Worm (Caenorhabditis elegans) whole organism, mixed stage, embryonic: Measurements from ENCODE around the gene nsun-1.

Source experiments
- M03D4.4 ChIP-seq: sonication (generic microtip); optimal IDR thresholded peaks from 2 replicates; lab custom pipeline; 2017; ENCODE audit warnings: mild to moderate bottlenecking, missing genetic modification characterization, missing compliant biosample characterization
- elt-3 ChIP-seq: fragments of 150-350 bp; optimal IDR thresholded peaks from 2 replicates; lab custom pipeline; 2014; ENCODE audit warnings: missing biosample characterization, missing genetic modification characterization
- lsy-2 ChIP-seq: fragments of 150-350 bp; optimal IDR thresholded peaks from 2 replicates; lab custom pipeline; 2014; ENCODE audit warnings: missing biosample characterization, missing genetic modification characterization
- nhr-28 ChIP-seq: fragments of 150-350 bp; optimal IDR thresholded peaks from 2 replicates; lab custom pipeline; 2014; ENCODE audit warnings: missing biosample characterization, missing genetic modification characterization
- unc-120 ChIP-seq: sonication (generic microtip); optimal IDR thresholded peaks from 2 replicates; lab custom pipeline; 2017; ENCODE audit warnings: missing genetic modification characterization, missing compliant biosample characterization; ENCODE audit not compliant: poor library complexity, severe bottlenecking
- unc-39 ChIP-seq: fragments of 150-350 bp; optimal IDR thresholded peaks from 2 replicates; lab custom pipeline; 2014; ENCODE audit warnings: missing biosample characterization, missing genetic modification characterization
- zip-8 ChIP-seq: fragments of 150-350 bp; optimal IDR thresholded peaks from 2 replicates; lab custom pipeline; 2014; ENCODE audit warnings: missing biosample characterization, missing genetic modification characterization
- ztf-11 ChIP-seq: fragments of 150-350 bp; optimal IDR thresholded peaks from 2 replicates; lab custom pipeline; 2014; ENCODE audit warnings: missing biosample characterization, missing genetic modification characterization

ce11 chrII:509230-509629 is 33.5 kb upstream of the nsun-1 start, which contains the start of gene srh-105:
- TF ChIP-seq ztf-11 (tag; lab: Kevin White, UChicago) (no peak), nhr-28 (no peak), M03D4.4 (tag; lab: Kevin White, UChicago) (no peak), zip-8 (tag; lab: Kevin White, UChicago) (no peak), unc-39 (tag; lab: Kevin White, UChicago) (no peak), unc-120 (tag; lab: Kevin White, UChicago) (no peak), lsy-2 (tag; lab: Kevin White, UChicago) (no peak), elt-3 (no peak)
